Fruit fly (Drosophila melanogaster): ENCODE results near the gene Vha13.

Vha13 gene

dm6 chr3R:19671223-19671991, 27.2 kb upstream of the Vha13 start, which contains the start of gene Naam (continued):
- TF ChIP-seq sqz (GFP tag; optimal IDR thresholded peaks at IDR 0.05) (no peak), HLH3B (GFP tag; IDR thresholded peaks at IDR 0.05) (peak; percentile 66), caup (GFP tag; optimal IDR thresholded peaks at IDR 0.05; ENCODE audit: severe bottlenecking) (peak; percentile 83), CG9876 (GFP tag; optimal IDR thresholded peaks at IDR 0.05) (peak; percentile 32), CG4328 (GFP tag; optimal IDR thresholded peaks at IDR 0.05) (peak; percentile 39), CG5953 (GFP tag; IDR thresholded peaks at IDR 0.05) (peak; percentile 74), kni (GFP tag; optimal IDR thresholded peaks at IDR 0.05) (no peak), CG34422 (GFP tag; IDR thresholded peaks at IDR 0.05) (peak; percentile 69; the same call in 2 of the 3 replicates), CG11696 (GFP tag; IDR thresholded peaks at IDR 0.05) (peak; percentile 70; the same call in 1 of the 2 replicates), abd-A (tag; optimal IDR thresholded peaks at IDR 0.05) (no peak), Deaf1 (tag; optimal IDR thresholded peaks at IDR 0.05) (peak; percentile 46), CG16813 (GFP tag; IDR thresholded peaks at IDR 0.05; ENCODE audit: partially characterized antibody) (no peak), CG14710 (tag; optimal IDR thresholded peaks at IDR 0.05) (peak; percentile 22), Poxn (GFP tag; IDR thresholded peaks at IDR 0.05) (no peak), Hmr (GFP tag; optimal IDR thresholded peaks at IDR 0.05) (peak; percentile 91), GATAe (GFP tag; conservative IDR thresholded peaks at IDR 0.05) (no peak), Dbx (GFP tag; IDR thresholded peaks at IDR 0.05) (peak; percentile 77), Fer3 (tag; optimal IDR thresholded peaks at IDR 0.05) (peak; percentile 76), zfh2 (GFP tag; optimal IDR thresholded peaks at IDR 0.05) (peak; percentile 86), fd102C (GFP tag; optimal IDR thresholded peaks at IDR 0.05) (no peak), CG33213 (GFP tag; optimal IDR thresholded peaks at IDR 0.05) (peak; percentile 46), Rx (GFP tag; IDR thresholded peaks at IDR 0.05) (peak; percentile 58; the same call in 1 of the 2 replicates), pnt (GFP tag; optimal IDR thresholded peaks at IDR 0.05) (peak; percentile 47), vnd (GFP tag; IDR thresholded peaks at IDR 0.05; ENCODE audit: partially characterized antibody) (no peak), Ets97D (GFP tag; optimal IDR thresholded peaks at IDR 0.05) (peak; percentile 47), H15 (GFP tag; IDR thresholded peaks at IDR 0.05) (no peak; the same call in 2 of the 3 replicates), Oaz (GFP tag; IDR thresholded peaks at IDR 0.05) (no peak), CG14014 (GFP tag; IDR thresholded peaks at IDR 0.05) (peak; percentile 80), CoRest (tag; optimal IDR thresholded peaks at IDR 0.05) (peak; percentile 56), Rfx (GFP tag; IDR thresholded peaks at IDR 0.05) (peak; percentile 90), CG34376 (GFP tag; optimal IDR thresholded peaks at IDR 0.05) (peak; percentile 66), Vsx1 (GFP tag; optimal IDR thresholded peaks at IDR 0.05) (peak; percentile 47), peb (GFP tag; IDR thresholded peaks at IDR 0.05) (peak; percentile 26; the same call in 1 of the 2 replicates), CG6689 (GFP tag; IDR thresholded peaks at IDR 0.05) (peak; percentile 69), CG15696 (tag; optimal IDR thresholded peaks at IDR 0.05) (no peak), insv (GFP tag; optimal IDR thresholded peaks at IDR 0.05) (no peak), lab (GFP tag; optimal IDR thresholded peaks at IDR 0.05) (peak; percentile 93), Hsf (GFP tag; optimal IDR thresholded peaks at IDR 0.05) (peak; percentile 86), wek (GFP tag; optimal IDR thresholded peaks at IDR 0.05) (peak; percentile 76), pum (GFP tag; optimal IDR thresholded peaks at IDR 0.05) (peak; percentile 61), CG18599 (GFP tag; optimal IDR thresholded peaks at IDR 0.05) (peak; percentile 94), jing (GFP tag; optimal IDR thresholded peaks at IDR 0.05) (no peak), Camta (GFP tag; optimal IDR thresholded peaks at IDR 0.05) (peak; percentile 74), CG18764 (GFP tag; optimal IDR thresholded peaks at IDR 0.05) (peak; percentile 13), CG9437 (GFP tag; optimal IDR thresholded peaks at IDR 0.05) (peak; percentile 57), CG13296 (GFP tag; optimal IDR thresholded peaks at IDR 0.05) (peak; percentile 74), CG12769 (tag; optimal IDR thresholded peaks at IDR 0.05) (peak; percentile 84), Hr3 (GFP tag; optimal IDR thresholded peaks at IDR 0.05) (peak; percentile 51), CG10366 (GFP tag; IDR thresholded peaks at IDR 0.05) (peak; percentile 71)
